Worm (Caenorhabditis elegans): ENCODE results near the gene sre-34.

sre-34 gene

DNA sequence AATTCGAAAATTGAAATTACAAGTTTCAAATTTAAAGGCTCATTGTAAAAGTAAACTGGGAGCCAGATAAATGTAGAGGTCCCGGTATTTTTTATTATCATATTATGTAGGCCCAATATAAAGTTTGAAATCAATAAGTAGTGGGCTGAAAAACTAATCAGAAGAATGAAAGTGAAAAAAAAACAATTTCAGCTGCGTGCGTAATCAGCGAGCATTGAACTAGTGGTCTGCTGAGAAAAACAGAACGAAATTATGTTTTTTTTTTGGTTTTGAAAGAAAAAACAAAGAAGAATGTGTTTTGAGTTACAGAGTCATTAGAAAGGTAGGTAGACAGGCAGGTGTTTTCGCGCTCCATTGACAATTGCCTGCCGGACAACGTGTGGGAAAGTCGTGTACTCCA lies 41.2 kb upstream of the sre-34 start, which contains the start of gene sre-31 (continued):
- TF ChIP-seq atf-7 (tag; optimal IDR thresholded peaks at IDR 0.05) (no peak), hsf-1 (GFP tag; IDR thresholded peaks at IDR 0.05) (no peak), F33H1.4 (GFP tag; IDR thresholded peaks at IDR 0.05) (no peak), gei-17 (GFP tag; optimal IDR thresholded peaks at IDR 0.05) (no peak), pha-4 (tag; optimal IDR thresholded peaks at IDR 0.05) (no peak), tbx-9 (tag; optimal IDR thresholded peaks at IDR 0.05; ENCODE audit: borderline replicate concordance) (no peak)

DNA sequence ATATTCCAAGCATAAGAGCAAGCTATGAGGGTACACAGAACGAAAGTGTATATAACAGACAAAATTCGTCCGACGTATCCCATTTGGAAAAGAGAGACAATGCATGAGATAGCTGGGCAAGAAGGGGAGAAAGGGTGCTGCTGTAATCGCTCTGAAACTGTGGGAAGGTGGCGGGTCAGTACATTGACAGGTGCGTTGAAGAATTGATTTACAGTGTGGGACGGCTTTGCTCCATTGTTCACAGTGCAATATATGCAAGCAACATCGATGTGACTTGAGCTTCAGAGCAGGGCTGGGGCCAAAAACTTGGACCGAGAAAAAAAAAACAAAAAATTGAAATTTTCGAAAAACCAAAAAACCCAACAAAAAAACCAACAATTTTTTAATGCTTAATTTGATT lies 39.8 kb upstream of the sre-34 start, which contains the start of gene F57G9.3:
TSS of gene F57G9.3 (minus strand) at position 101 of the 400 bp plus-strand sequence.
- TF ChIP-seq T26A5.8 (tag; optimal IDR thresholded peaks at IDR 0.05) (no peak), Y67H2A.10 (GFP tag; conservative IDR thresholded peaks at IDR 0.05) (no peak), egl-18 (GFP tag; IDR thresholded peaks at IDR 0.05) (no peak), aptf-2 (GFP tag; conservative IDR thresholded peaks at IDR 0.05) (no peak), unc-62 (GFP tag; optimal IDR thresholded peaks at IDR 0.05) (no peak), ztf-6 (GFP tag; IDR thresholded peaks at IDR 0.05) (no peak), mxl-1 (tag; optimal IDR thresholded peaks at IDR 0.05) (no peak), somi-1 (GFP tag; optimal IDR thresholded peaks at IDR 0.05) (no peak), dpl-1 (GFP tag; optimal IDR thresholded peaks at IDR 0.05) (no peak), pha-4 (tag; optimal IDR thresholded peaks at IDR 0.05) (no peak), hmg-20 (GFP tag; IDR thresholded peaks at IDR 0.05) (no peak), hlh-26 (GFP tag; conservative IDR thresholded peaks at IDR 0.05) (no peak), F39B2.1 (GFP tag; IDR thresholded peaks at IDR 0.05) (no peak), hrde-1 (tag; optimal IDR thresholded peaks at IDR 0.05; ENCODE audit: borderline replicate concordance) (no peak), repo-1 (tag; optimal IDR thresholded peaks at IDR 0.05) (no peak), F57A8.1 (GFP tag; optimal IDR thresholded peaks at IDR 0.05) (no peak), ztf-26 (tag; optimal IDR thresholded peaks at IDR 0.05) (no peak), nfyb-1 (GFP tag; IDR thresholded peaks at IDR 0.05) (no peak)

DNA sequence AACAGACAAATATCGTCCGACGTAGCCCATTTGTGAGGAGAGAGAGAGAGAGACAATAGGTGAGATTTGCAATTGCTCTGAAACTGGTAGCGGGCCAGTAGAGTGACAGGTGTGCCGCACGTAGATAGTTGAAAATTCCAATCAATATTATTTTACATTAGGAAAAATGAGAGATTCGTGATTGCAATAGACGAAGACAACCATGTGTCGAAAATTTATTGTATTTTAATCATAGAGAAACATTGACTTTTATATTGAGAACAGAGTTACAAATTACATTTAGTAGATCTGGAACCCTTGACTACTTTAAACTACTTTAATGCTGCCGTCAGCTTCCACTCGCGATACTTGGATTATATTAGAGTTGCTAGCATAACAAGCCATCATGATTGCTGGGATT lies 37.5 kb upstream of the sre-34 start, which contains the start of gene Y57A10C.1:
TSS of gene Y57A10C.1 (minus strand) at position 101 of the 400 bp plus-strand sequence.
- no peak for TF ChIP-seq K12H6.12 (tag; optimal IDR thresholded peaks at IDR 0.05)
- TF ChIP-seq him-1 (tag; optimal IDR thresholded peaks at IDR 0.05), result no peak
- TF ChIP-seq sdz-38 (tag; optimal IDR thresholded peaks at IDR 0.05), result no peak
- TF ChIP-seq madf-10 (tag; optimal IDR thresholded peaks at IDR 0.05), result no peak
- TF ChIP-seq tlf-1 (GFP tag; optimal IDR thresholded peaks at IDR 0.05), result no peak
- no peak for TF ChIP-seq hsf-1 (GFP tag; IDR thresholded peaks at IDR 0.05)

DNA sequence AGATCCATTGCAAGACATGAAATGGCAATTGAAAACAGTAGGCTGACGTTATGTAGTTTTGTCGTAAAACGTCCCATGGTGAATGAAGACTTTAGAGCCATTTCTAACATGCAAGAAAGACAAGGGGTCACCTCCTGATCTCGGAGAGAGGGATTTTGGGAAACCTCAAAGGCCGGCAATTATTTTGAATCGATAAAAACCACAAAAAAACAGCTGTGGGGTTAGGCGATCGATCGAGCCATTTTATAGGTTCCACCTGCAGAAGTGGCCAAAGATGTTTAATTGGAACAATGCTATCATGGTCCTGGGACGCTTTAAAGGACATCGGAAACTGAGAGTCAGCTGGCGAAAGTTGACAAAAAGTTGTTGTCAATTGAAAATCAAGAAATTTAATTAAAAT lies 35.1 kb upstream of the sre-34 start, which contains the start of gene Y57A10C.11:
TSS of gene Y57A10C.11 (minus strand) at position 101 of the 400 bp plus-strand sequence.
- TF ChIP-seq repo-1 (tag; optimal IDR thresholded peaks at IDR 0.05) (no peak), attf-3 (GFP tag; conservative IDR thresholded peaks at IDR 0.05) (no peak), cebp-2 (GFP tag; IDR thresholded peaks at IDR 0.05) (no peak)

DNA sequence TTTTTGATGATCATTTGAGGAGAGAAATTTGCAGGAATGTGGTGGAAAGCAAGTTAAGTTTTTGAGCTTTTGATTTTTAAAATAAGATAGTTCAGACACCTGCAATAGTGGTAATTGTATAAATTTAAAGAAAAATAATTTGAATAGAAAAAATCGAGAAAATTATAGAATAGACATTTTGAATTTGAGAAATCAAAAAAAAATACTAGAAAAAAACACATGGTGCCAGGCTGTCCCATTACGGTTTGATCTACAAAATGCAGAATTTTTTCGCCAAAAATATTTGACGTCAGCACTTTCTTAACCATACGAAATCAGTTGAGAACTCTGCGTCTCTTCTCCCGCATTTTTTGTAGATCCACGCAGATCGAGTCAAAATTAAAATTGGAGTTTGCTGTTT lies 32.4 kb upstream of the sre-34 start, which contains the start of gene sre-27:
TSS of gene sre-27 (minus strand) at position 101 of the 400 bp plus-strand sequence.
- TF ChIP-seq aptf-3 (GFP tag; IDR thresholded peaks at IDR 0.05) (no peak), lin-35 (GFP tag; optimal IDR thresholded peaks at IDR 0.05) (no peak), nhr-120 (GFP tag; IDR thresholded peaks at IDR 0.05) (no peak), nfya-2 (GFP tag; IDR thresholded peaks at IDR 0.05) (no peak), cebp-2 (GFP tag; IDR thresholded peaks at IDR 0.05) (no peak), egrh-3 (GFP tag; IDR thresholded peaks at IDR 0.05) (no peak), chd-7 (tag; optimal IDR thresholded peaks at IDR 0.05) (no peak), nhr-80 (tag; optimal IDR thresholded peaks at IDR 0.05) (no peak), ZK185.1 (tag; optimal IDR thresholded peaks at IDR 0.05; ENCODE audit: poor library complexity, severe bottlenecking) (no peak), F49E8.2 (tag; optimal IDR thresholded peaks at IDR 0.05; ENCODE audit: insufficient read depth) (no peak), F39B2.1 (GFP tag; IDR thresholded peaks at IDR 0.05) (no peak), him-1 (tag; optimal IDR thresholded peaks at IDR 0.05) (no peak), ccch-3 (GFP tag; optimal IDR thresholded peaks at IDR 0.05) (no peak), nhr-27 (tag; optimal IDR thresholded peaks at IDR 0.05) (no peak), zim-3 (tag; optimal IDR thresholded peaks at IDR 0.05) (no peak)
